Worm (Caenorhabditis elegans): ENCODE measurements around the gene phf-34.

The phf-34 gene

ce11 chrX:9899426-9900131, at the start of gene phf-34:
phf-34 (minus strand) TSS chrX:9899476.
- TF ChIP-seq ceh-48 (tag; optimal IDR thresholded peaks at IDR 0.05) (no peak), nhr-11 (tag; optimal IDR thresholded peaks at IDR 0.05) (no peak), ceh-31 (tag; optimal IDR thresholded peaks at IDR 0.05) (peak; percentile 74), ceh-9 (tag; optimal IDR thresholded peaks at IDR 0.05) (no peak), hlh-30 (tag; optimal IDR thresholded peaks at IDR 0.05; ENCODE audit: insufficient read depth) (peak; percentile 38), zip-5 (tag; optimal IDR thresholded peaks at IDR 0.05) (no peak), pag-3 (tag; optimal IDR thresholded peaks at IDR 0.05; ENCODE audit: borderline replicate concordance) (no peak), nhr-232 (tag; optimal IDR thresholded peaks at IDR 0.05) (no peak), elt-4 (tag; optimal IDR thresholded peaks at IDR 0.05) (no peak), che-1 (tag; optimal IDR thresholded peaks at IDR 0.05) (no peak), hlh-15 (tag; optimal IDR thresholded peaks at IDR 0.05) (no peak), tbx-2 (tag; optimal IDR thresholded peaks at IDR 0.05) (peak; percentile 37), fkh-6 (tag; optimal IDR thresholded peaks at IDR 0.05) (no peak), ceh-22 (tag; optimal IDR thresholded peaks at IDR 0.05) (no peak), unc-42 (tag; optimal IDR thresholded peaks at IDR 0.05) (peak; percentile 67), Y22D7AL.16 (tag; optimal IDR thresholded peaks at IDR 0.05) (no peak), ceh-14 (tag; optimal IDR thresholded peaks at IDR 0.05) (no peak), ceh-6 (GFP tag; optimal IDR thresholded peaks at IDR 0.05) (no peak), lin-11 (tag; optimal IDR thresholded peaks at IDR 0.05) (no peak), tbx-7 (tag; optimal IDR thresholded peaks at IDR 0.05) (no peak), ceh-34 (tag; optimal IDR thresholded peaks at IDR 0.05) (peak; percentile 35), F13H6.1 (tag; optimal IDR thresholded peaks at IDR 0.05) (no peak), ceh-18 (tag; optimal IDR thresholded peaks at IDR 0.05) (no peak), hlh-8 (tag; optimal IDR thresholded peaks at IDR 0.05) (no peak), ets-4 (tag; optimal IDR thresholded peaks at IDR 0.05) (no peak), ceh-2 (tag; optimal IDR thresholded peaks at IDR 0.05) (no peak), ceh-45 (GFP tag; IDR thresholded peaks at IDR 0.05) (no peak), nfya-1 (tag; optimal IDR thresholded peaks at IDR 0.05) (peak; percentile 67), pros-1 (tag; optimal IDR thresholded peaks at IDR 0.05) (no peak), dve-1 (tag; optimal IDR thresholded peaks at IDR 0.05) (peak; percentile 37), mec-3 (tag; optimal IDR thresholded peaks at IDR 0.05; ENCODE audit: borderline replicate concordance) (no peak), unc-3 (GFP tag; conservative IDR thresholded peaks at IDR 0.05) (no peak), unc-3 (tag; optimal IDR thresholded peaks at IDR 0.05) (no peak), K02D7.2 (tag; optimal IDR thresholded peaks at IDR 0.05) (no peak), unc-55 (GFP tag; optimal IDR thresholded peaks at IDR 0.05) (peak; percentile 31), ceh-19 (GFP tag; optimal IDR thresholded peaks at IDR 0.05) (peak; percentile 43), odd-2 (tag; optimal IDR thresholded peaks at IDR 0.05) (no peak), fkh-10 (GFP tag; optimal IDR thresholded peaks at IDR 0.05) (no peak), pat-9 (tag; optimal IDR thresholded peaks at IDR 0.05) (no peak), C38D4.7 (GFP tag; optimal IDR thresholded peaks at IDR 0.05) (no peak), elt-2 (tag; optimal IDR thresholded peaks at IDR 0.05) (no peak), sdc-2 (tag; optimal IDR thresholded peaks at IDR 0.05) (peak; percentile 58), ceh-24 (tag; optimal IDR thresholded peaks at IDR 0.05) (no peak)

ce11 chrX:9948963-9949362, 49.7 kb upstream of the phf-34 start, which contains the start of gene nas-37:
nas-37 (minus strand) TSS chrX:9949063.
- no peak for TF ChIP-seq unc-55 (GFP tag; optimal IDR thresholded peaks at IDR 0.05)

All from whole organism, late embryonic.